Worm (Caenorhabditis elegans): Measurements from ENCODE around the gene ZK370.4.
A peak's percentile ranks its signal among the peaks of the same experiment; 100 is the strongest.

Gene ZK370.4

DNA sequence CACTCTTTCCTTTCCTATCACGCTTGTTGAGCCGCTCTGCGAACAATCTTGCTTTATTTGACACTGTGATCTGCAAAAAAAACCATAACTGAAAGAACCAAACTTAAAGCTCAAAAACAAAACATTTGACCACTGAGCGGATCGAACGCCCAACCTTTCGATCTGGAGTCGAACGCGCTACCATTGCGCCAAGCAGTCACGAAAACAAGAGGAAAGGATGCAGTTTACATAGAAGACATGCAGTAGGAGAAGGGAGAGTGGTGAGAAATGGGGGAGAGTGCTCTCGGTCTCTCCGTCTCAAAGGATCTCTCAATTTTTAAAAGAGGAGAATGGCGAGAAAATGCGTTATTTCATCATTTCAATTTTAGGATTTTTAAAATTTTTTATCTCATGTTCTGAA is 52.8 kb downstream of the ZK370.4 start:
- TF ChIP-seq mcd-1 (GFP tag; IDR thresholded peaks at IDR 0.05), result peak; percentile 75
- TF ChIP-seq T07F8.4 (tag; optimal IDR thresholded peaks at IDR 0.05), result peak; percentile 65
- TF ChIP-seq madf-8 (GFP tag; conservative IDR thresholded peaks at IDR 0.05), result peak; percentile 32; the same call in 1 of the 2 replicates
- peak; percentile 60; the same call in 1 of the 2 replicates for TF ChIP-seq rcor-1 (GFP tag; IDR thresholded peaks at IDR 0.05)
- TF ChIP-seq sptf-2 (GFP tag; optimal IDR thresholded peaks at IDR 0.05), result peak; percentile 52
- TF ChIP-seq ama-1 (optimal IDR thresholded peaks at IDR 0.05), result no peak
- TF ChIP-seq ama-1 (GFP tag; optimal IDR thresholded peaks at IDR 0.05), result peak; percentile 70 to 89
- peak; percentile 22 for TF ChIP-seq mel-28 (tag; optimal IDR thresholded peaks at IDR 0.05; ENCODE audit: borderline replicate concordance)
- TF ChIP-seq lsl-1 (GFP tag; optimal IDR thresholded peaks at IDR 0.05), result peak; percentile 37
- peak; percentile 45 for TF ChIP-seq F22D6.2 (tag; optimal IDR thresholded peaks at IDR 0.05)
- TF ChIP-seq somi-1 (GFP tag; optimal IDR thresholded peaks at IDR 0.05), result peak; percentile 54
- TF ChIP-seq C06A6.2 (GFP tag; conservative IDR thresholded peaks at IDR 0.05), result no peak; the same call in 1 of the 2 replicates
- no peak for TF ChIP-seq unc-62 (GFP tag; optimal IDR thresholded peaks at IDR 0.05)
- peak; percentile 81 for TF ChIP-seq attf-5 (GFP tag; optimal IDR thresholded peaks at IDR 0.05)
- peak; percentile 52 for TF ChIP-seq mes-4 (tag; optimal IDR thresholded peaks at IDR 0.05)
- peak; percentile 26 to 51 for TF ChIP-seq let-607 (tag; optimal IDR thresholded peaks at IDR 0.05)
- TF ChIP-seq ceh-79 (tag; optimal IDR thresholded peaks at IDR 0.05), result no peak
- no peak for TF ChIP-seq lsy-27 (tag; optimal IDR thresholded peaks at IDR 0.05; ENCODE audit: borderline replicate concordance, insufficient read depth)
- TF ChIP-seq hmg-20 (GFP tag; IDR thresholded peaks at IDR 0.05), result peak; percentile 85
- no peak for TF ChIP-seq bed-1 (GFP tag; IDR thresholded peaks at IDR 0.05)
- 0 out of 2 replicates have a peak, but pooled peaks have one; percentile 27 for TF ChIP-seq attf-6 (GFP tag; IDR thresholded peaks at IDR 0.05)
- peak; percentile 91 for TF ChIP-seq mxl-1 (tag; optimal IDR thresholded peaks at IDR 0.05)
- no peak for TF ChIP-seq tbx-9 (tag; optimal IDR thresholded peaks at IDR 0.05; ENCODE audit: borderline replicate concordance)
- peak; percentile 53 for TF ChIP-seq attf-3 (GFP tag; conservative IDR thresholded peaks at IDR 0.05)
- TF ChIP-seq Y53F4B.3 (GFP tag; IDR thresholded peaks at IDR 0.05), result no peak
- TF ChIP-seq pbrm-1 (GFP tag; IDR thresholded peaks at IDR 0.05), result peak; percentile 75
- no peak for TF ChIP-seq ceh-58 (GFP tag; IDR thresholded peaks at IDR 0.05)
- TF ChIP-seq hmg-1.2 (GFP tag; IDR thresholded peaks at IDR 0.05), result peak; percentile 80
- TF ChIP-seq nfyb-1 (GFP tag; IDR thresholded peaks at IDR 0.05), result peak; percentile 84
- peak; percentile 97 for TF ChIP-seq ztf-25 (GFP tag; IDR thresholded peaks at IDR 0.05)
- no peak for TF ChIP-seq sdz-38 (tag; optimal IDR thresholded peaks at IDR 0.05)
- peak; percentile 51; the same call in 1 of the 2 replicates for TF ChIP-seq lir-1 (GFP tag; conservative IDR thresholded peaks at IDR 0.05)
- no peak for TF ChIP-seq lag-1 (GFP tag; IDR thresholded peaks at IDR 0.05)
- no peak for TF ChIP-seq Y53G8AR.9 (GFP tag; conservative IDR thresholded peaks at IDR 0.05)
- TF ChIP-seq egl-44 (GFP tag; IDR thresholded peaks at IDR 0.05), result peak; percentile 75; the same call in 1 of the 2 replicates
- TF ChIP-seq pha-4 (tag; optimal IDR thresholded peaks at IDR 0.05), result no peak
- TF ChIP-seq snpc-3.4 (tag; optimal IDR thresholded peaks at IDR 0.05), result peak; percentile 53
- peak; percentile 38 for TF ChIP-seq gei-17 (GFP tag; optimal IDR thresholded peaks at IDR 0.05)
- TF ChIP-seq hlh-26 (GFP tag; conservative IDR thresholded peaks at IDR 0.05), result no peak
- peak; percentile 61 for TF ChIP-seq B0035.1 (tag; optimal IDR thresholded peaks at IDR 0.05)
- TF ChIP-seq unc-130 (GFP tag; optimal IDR thresholded peaks at IDR 0.05), result peak; percentile 40
- peak; percentile 55 for TF ChIP-seq ceh-100 (GFP tag; IDR thresholded peaks at IDR 0.05)
- peak; percentile 34 for TF ChIP-seq nhr-80 (tag; optimal IDR thresholded peaks at IDR 0.05)
- no peak for TF ChIP-seq ets-4 (GFP tag; optimal IDR thresholded peaks at IDR 0.05)
- peak; percentile 62 for TF ChIP-seq B0336.3 (GFP tag; IDR thresholded peaks at IDR 0.05)
- TF ChIP-seq F23B12.7 (tag; optimal IDR thresholded peaks at IDR 0.05; ENCODE audit: insufficient read depth), result peak; percentile 70
- TF ChIP-seq K11D2.4 (GFP tag; IDR thresholded peaks at IDR 0.05), result peak; percentile 63
- no peak for TF ChIP-seq zfh-2 (GFP tag; conservative IDR thresholded peaks at IDR 0.05)

Data from whole organism, young adult.